Worm (Caenorhabditis elegans) whole organism, L1 larva: ENCODE results near the gene F58B4.7.

Experiments
- ama-1 ChIP-seq: fragments of 150-350 bp; optimal IDR thresholded peaks from 2 replicates; lab custom pipeline; 2014
- ces-1 ChIP-seq: fragments of 150-350 bp; optimal IDR thresholded peaks from 2 replicates; lab custom pipeline; 2014; ENCODE audit warnings: missing biosample characterization, missing genetic modification reagents, missing genetic modification characterization
- efl-1 ChIP-seq, 4 experiments: fragments of 150-350 bp; optimal IDR thresholded peaks in 3 of 4; peaks in 1 of 4; 1 replicate in 1 of 4; 2 replicates in 3 of 4; lab custom pipeline; 2014; ENCODE audit warnings: missing biosample characterization in 2 of 4, missing genetic modification characterization in 2 of 4, missing genetic modification reagents in 2 of 4
- egl-27 ChIP-seq, 2 experiments: fragments of 150-350 bp in 1 of 2; sonication (generic microtip); optimal IDR thresholded peaks; 3 replicates each; lab custom pipeline; 2017 to 2018; ENCODE audit warnings: missing biosample characterization in 2 of 2, missing genetic modification characterization in 2 of 2, missing genetic modification reagents in 2 of 2
- elt-3 ChIP-seq, 6 experiments: fragments of 150-350 bp in 1 of 6; sonication (generic microtip); optimal IDR thresholded peaks; 2 replicates each; lab custom pipeline; 2017 to 2018; ENCODE audit warnings: missing biosample characterization in 6 of 6, missing genetic modification characterization in 6 of 6, inconsistent platforms in 1 of 6
- lin-13 ChIP-seq: fragments of 150-350 bp; optimal IDR thresholded peaks from 2 replicates; lab custom pipeline; 2014; ENCODE audit warnings: missing biosample characterization, missing genetic modification reagents, missing genetic modification characterization
- mdl-1 ChIP-seq, 2 experiments: fragments of 150-350 bp; optimal IDR thresholded peaks; 2 replicates each; lab custom pipeline; 2014 to 2017; ENCODE audit warnings: missing biosample characterization in 2 of 2, missing genetic modification characterization in 2 of 2, inconsistent platforms in 1 of 2
- nhr-76 ChIP-seq: sonication (generic microtip); optimal IDR thresholded peaks from 2 replicates; lab custom pipeline; 2017; ENCODE audit warnings: missing biosample characterization, missing genetic modification characterization
- skn-1 ChIP-seq: fragments of 150-350 bp; optimal IDR thresholded peaks from 2 replicates; lab custom pipeline; 2014; ENCODE audit warnings: missing biosample characterization, missing genetic modification characterization
- tbx-2 ChIP-seq: sonication (generic microtip); optimal IDR thresholded peaks from 2 replicates; lab custom pipeline; 2016; ENCODE audit warnings: missing genetic modification characterization, missing compliant biosample characterization
- ztf-4 ChIP-seq: fragments of 150-350 bp; optimal IDR thresholded peaks from 2 replicates; lab custom pipeline; 2014; ENCODE audit warnings: missing biosample characterization, missing genetic modification characterization

DNA sequence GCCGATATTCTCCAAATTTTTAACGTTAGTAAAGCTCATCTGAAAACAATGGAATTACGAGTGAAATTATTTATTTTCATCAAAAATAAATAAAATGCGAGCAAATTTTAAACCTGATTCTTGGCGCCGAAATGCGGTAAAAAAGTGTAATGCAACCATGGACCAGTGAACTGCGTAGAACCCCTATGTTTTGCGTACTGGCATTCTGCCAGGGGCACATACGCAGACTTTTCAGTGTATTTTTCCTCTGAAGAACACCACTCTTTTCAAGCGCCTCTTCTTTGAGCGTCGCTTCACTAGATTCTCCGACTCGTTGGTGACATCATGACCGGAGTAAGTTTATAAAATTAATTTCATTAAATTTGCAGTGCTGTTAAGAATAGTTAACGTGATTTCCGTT, 42.4 kb upstream of the F58B4.7 start, which contains the start of the genes ctf-4 and eef-1G:
- TF ChIP-seq efl-1 (optimal IDR thresholded peaks at IDR 0.05; lab: Kevin White, UChicago), result peak; percentile 96 to 99
- TF ChIP-seq efl-1 (GFP tag; optimal IDR thresholded peaks at IDR 0.05 in 1 of 2; lab: Kevin White, UChicago), result peak; percentile 94 to 99
- TF ChIP-seq tbx-2 (tag; lab: Kevin White, UChicago), result peak; percentile 97
- TF ChIP-seq egl-27 (tag; optimal IDR thresholded peaks at IDR 0.05; lab: Kevin White, UChicago), result peak in 1 of 2 experiments; percentile 34
- peak in 1 of 2 experiments; percentile 93 for TF ChIP-seq mdl-1 (tag; optimal IDR thresholded peaks at IDR 0.05; lab: Kevin White, UChicago)
- TF ChIP-seq lin-13 (GFP tag; lab: Kevin White, UChicago), result peak; percentile 95
- peak; percentile 96 for TF ChIP-seq skn-1 (tag; lab: Kevin White, UChicago)
- peak; percentile 93 for TF ChIP-seq ztf-4
- TF ChIP-seq ces-1 (GFP tag; lab: Kevin White, UChicago), result no peak
- peak in 4 of 6 experiments; percentile 30 to 96 (median 94) for TF ChIP-seq elt-3 (tag; optimal IDR thresholded peaks at IDR 0.05; lab: Kevin White, UChicago)
- TF ChIP-seq nhr-76 (tag; lab: Kevin White, UChicago), result peak; percentile 15
- peak; percentile 51 for TF ChIP-seq ama-1 (lab: Kevin White, UChicago)
